Worm (Caenorhabditis elegans): Measurements from ENCODE around the gene srh-18.

Gene srh-18

ce11 chrV:13304663-13305188 is 13.5 kb upstream of the srh-18 start, which contains the start of gene C26E1.2:
Gene C26E1.2, plus strand, starts transcription at chrV:13305138.
- TF ChIP-seq elt-2 (tag; optimal IDR thresholded peaks at IDR 0.05), result peak; percentile 72
- TF ChIP-seq nhr-76 (tag; optimal IDR thresholded peaks at IDR 0.05), result no peak

- TF ChIP-seq lir-3 (tag; optimal IDR thresholded peaks at IDR 0.05; ENCODE audit: poor library complexity) (no peak), sox-4 (tag; optimal IDR thresholded peaks at IDR 0.05) (no peak), nhr-76 (tag; optimal IDR thresholded peaks at IDR 0.05) (no peak), mef-2 (tag; optimal IDR thresholded peaks at IDR 0.05) (no peak), unc-30 (tag; optimal IDR thresholded peaks at IDR 0.05) (no peak), nhr-28 (tag; optimal IDR thresholded peaks at IDR 0.05) (no peak), aha-1 (tag; optimal IDR thresholded peaks at IDR 0.05) (no peak), mdl-1 (tag; optimal IDR thresholded peaks at IDR 0.05) (no peak), pax-3 (tag; optimal IDR thresholded peaks at IDR 0.05) (no peak), irx-1 (tag; optimal IDR thresholded peaks at IDR 0.05) (no peak), C04F5.9 (tag; optimal IDR thresholded peaks at IDR 0.05) (no peak), fos-1 (tag; optimal IDR thresholded peaks at IDR 0.05) (no peak), sup-37 (GFP tag; optimal IDR thresholded peaks at IDR 0.05) (no peak), dsc-1 (tag; optimal IDR thresholded peaks at IDR 0.05) (no peak)
Measured at ce11 chrV:13308616-13309015, 9.6 kb upstream of the srh-18 start, which contains the start of gene C50B6.1. Gene C50B6.1, plus strand, starts transcription at chrV:13308916.

DNA sequence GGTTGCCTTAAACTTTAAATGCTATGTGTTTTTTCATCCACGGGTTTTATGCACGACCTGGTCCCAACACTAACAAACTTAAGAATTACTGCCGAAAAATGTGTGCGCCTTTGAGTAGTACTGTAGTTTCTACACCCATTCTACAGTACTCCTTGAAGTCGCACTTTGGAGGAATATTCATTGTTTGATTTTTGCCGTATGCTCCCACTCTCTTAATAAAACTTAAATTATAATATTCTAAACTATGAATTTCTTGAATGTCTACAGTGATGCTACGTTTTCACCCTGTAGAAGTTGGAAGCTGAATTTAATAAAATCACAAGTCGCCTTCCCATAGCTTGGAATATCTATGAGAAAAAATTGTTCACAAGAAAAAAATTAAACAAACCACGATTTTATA is 8.4 kb upstream of the srh-18 start:
- TF ChIP-seq nhr-28 (tag; optimal IDR thresholded peaks at IDR 0.05) (no peak), snu-23 (GFP tag; optimal IDR thresholded peaks at IDR 0.05) (no peak), pag-3 (tag; optimal IDR thresholded peaks at IDR 0.05; ENCODE audit: borderline replicate concordance, insufficient read depth) (no peak), nhr-47 (tag; optimal IDR thresholded peaks at IDR 0.05) (no peak), nhr-85 (tag) (no peak), ceh-88 (GFP tag; IDR thresholded peaks at IDR 0.05) (no peak), F16B12.6 (tag; optimal IDR thresholded peaks at IDR 0.05) (no peak)

DNA sequence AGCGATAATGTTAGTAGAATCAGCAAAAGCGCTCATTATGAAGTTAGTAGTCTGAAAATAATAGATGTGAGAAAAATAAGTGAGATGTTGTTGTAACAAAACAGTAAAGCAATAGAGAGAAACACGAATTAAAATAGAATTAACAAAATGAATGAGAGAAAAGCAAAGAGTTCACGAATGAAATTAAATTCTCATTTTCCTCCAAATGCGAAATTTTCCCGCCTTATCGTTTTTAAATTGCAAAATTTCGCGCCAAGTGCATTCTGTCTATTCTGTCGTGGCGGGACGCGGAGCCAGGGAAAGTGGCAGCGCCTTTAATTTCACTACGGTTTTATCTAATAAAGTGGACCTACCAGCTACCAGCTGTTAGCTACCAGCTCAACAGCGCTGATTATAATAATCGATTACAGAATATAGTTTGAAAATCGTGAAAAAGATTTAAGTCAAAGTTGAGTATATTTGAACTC is 6.0 kb upstream of the srh-18 start, which contains the start of gene nasp-2:
TSS of gene nasp-2 (minus strand) at position 51 of the 467 bp plus-strand sequence.
- TF ChIP-seq ceh-82 (tag; optimal IDR thresholded peaks at IDR 0.05) (no peak), rnt-1 (tag; optimal IDR thresholded peaks at IDR 0.05) (peak; percentile 45), snu-23 (GFP tag; optimal IDR thresholded peaks at IDR 0.05) (peak; percentile 2), lin-35 (GFP tag; optimal IDR thresholded peaks at IDR 0.05) (peak; percentile 71 to 90), efl-1 (optimal IDR thresholded peaks at IDR 0.05) (peak; percentile 81 to 88), efl-1 (GFP tag; optimal IDR thresholded peaks at IDR 0.05 in 1 of 2) (peak; percentile 79 to 97), lsy-2 (tag; optimal IDR thresholded peaks at IDR 0.05) (peak in 1 of 2 experiments; percentile 38), C16A3.4 (tag; optimal IDR thresholded peaks at IDR 0.05) (peak; percentile 47), dpl-1 (GFP tag; optimal IDR thresholded peaks at IDR 0.05) (peak; percentile 72 to 90 (median 85)), ama-1 (optimal IDR thresholded peaks at IDR 0.05) (no peak), blmp-1 (tag; optimal IDR thresholded peaks at IDR 0.05) (peak; percentile 5)

ce11 chrV:13313045-13313623 is 5.1 kb upstream of the srh-18 start, which contains the start of gene C50B6.3:
Gene C50B6.3, plus strand, starts transcription at chrV:13313573.
- TF ChIP-seq tlp-1 (tag; optimal IDR thresholded peaks at IDR 0.05), result no peak
- TF ChIP-seq ces-1 (GFP tag; optimal IDR thresholded peaks at IDR 0.05), result no peak
- TF ChIP-seq nhr-71 (tag; optimal IDR thresholded peaks at IDR 0.05), result peak; percentile 95
- peak; percentile 71 for TF ChIP-seq blmp-1 (tag; optimal IDR thresholded peaks at IDR 0.05)
- peak; percentile 45 for TF ChIP-seq nhr-237 (tag; optimal IDR thresholded peaks at IDR 0.05)
- peak; percentile 94 for TF ChIP-seq sox-4 (tag; optimal IDR thresholded peaks at IDR 0.05)
- peak; percentile 95 for TF ChIP-seq nhr-20 (tag; optimal IDR thresholded peaks at IDR 0.05)
- TF ChIP-seq pag-3 (tag; optimal IDR thresholded peaks at IDR 0.05; ENCODE audit: borderline replicate concordance, insufficient read depth), result no peak
- TF ChIP-seq hpl-2 (GFP tag; optimal IDR thresholded peaks at IDR 0.05), result no peak
- TF ChIP-seq sup-37 (GFP tag; optimal IDR thresholded peaks at IDR 0.05), result no peak
- no peak for TF ChIP-seq unc-30 (tag; optimal IDR thresholded peaks at IDR 0.05)
- TF ChIP-seq lin-35 (GFP tag; optimal IDR thresholded peaks at IDR 0.05), result peak; percentile 85 to 86
- peak; percentile 42 for TF ChIP-seq jun-1 (tag; optimal IDR thresholded peaks at IDR 0.05)
- TF ChIP-seq irx-1 (tag; optimal IDR thresholded peaks at IDR 0.05), result peak; percentile 91
- TF ChIP-seq nhr-19 (GFP tag; conservative IDR thresholded peaks at IDR 0.05), result peak; percentile 93
- peak; percentile 24 for TF ChIP-seq F16B12.6 (tag; optimal IDR thresholded peaks at IDR 0.05)
- no peak for TF ChIP-seq sptf-1 (tag; optimal IDR thresholded peaks at IDR 0.05)
- TF ChIP-seq C04F5.9 (tag; optimal IDR thresholded peaks at IDR 0.05), result peak; percentile 86
- no peak for TF ChIP-seq nhr-76 (tag; optimal IDR thresholded peaks at IDR 0.05)
- TF ChIP-seq nhr-77 (tag; optimal IDR thresholded peaks at IDR 0.05), result peak; percentile 53
- TF ChIP-seq nhr-90 (tag; optimal IDR thresholded peaks at IDR 0.05; ENCODE audit: poor library complexity), result peak; percentile 93
- no peak for TF ChIP-seq mef-2 (tag; optimal IDR thresholded peaks at IDR 0.05)
- TF ChIP-seq C34B4.2 (tag; optimal IDR thresholded peaks at IDR 0.05), result no peak
- peak; percentile 95 for TF ChIP-seq nhr-85 (tag)
